Worm (Caenorhabditis elegans) whole organism, L2 larva: ENCODE measurements around the gene F36H1.3.

Source experiments
- C34F6.9 ChIP-seq: fragments of 150-350 bp; optimal IDR thresholded peaks from 2 replicates; lab custom pipeline; 2014; ENCODE audit warnings: missing biosample characterization, missing genetic modification characterization
- R02D3.7 ChIP-seq: fragments of 150-350 bp; optimal IDR thresholded peaks from 2 replicates; lab custom pipeline; 2014; ENCODE audit warnings: missing biosample characterization, missing genetic modification characterization
- Y55F3AM.14 ChIP-seq: fragments of 200-800 bp; sonication (Bioruptor generic); optimal IDR thresholded peaks from 2 replicates; lab custom pipeline; 2018; ENCODE audit warnings: mild to moderate bottlenecking, missing genetic modification characterization, missing compliant biosample characterization
- ZK546.5 ChIP-seq: sonication (generic microtip); optimal IDR thresholded peaks from 2 replicates; lab custom pipeline; 2017; ENCODE audit warnings: missing biosample characterization, missing genetic modification characterization
- aly-2 ChIP-seq: fragments of 150-350 bp; optimal IDR thresholded peaks from 2 replicates; lab custom pipeline; 2014; ENCODE audit warnings: missing biosample characterization, missing genetic modification characterization
- ama-1 ChIP-seq: fragments of 150-350 bp; optimal IDR thresholded peaks from 2 replicates; lab custom pipeline; 2018; ENCODE audit warnings: inconsistent platforms
- blmp-1 ChIP-seq: sonication (generic microtip); optimal IDR thresholded peaks from 2 replicates; lab custom pipeline; 2017; ENCODE audit warnings: missing genetic modification characterization, mild to moderate bottlenecking, missing compliant biosample characterization, antibody characterized with exemption, moderate library complexity; ENCODE audit not compliant: insufficient read depth
- ceh-16 ChIP-seq: fragments of 150-350 bp; optimal IDR thresholded peaks from 2 replicates; lab custom pipeline; 2014; ENCODE audit warnings: missing biosample characterization, missing genetic modification characterization
- crh-2 ChIP-seq: sonication (generic microtip); optimal IDR thresholded peaks from 2 replicates; lab custom pipeline; 2017; ENCODE audit warnings: missing biosample characterization, missing genetic modification characterization
- dmd-4 ChIP-seq: sonication (generic microtip); optimal IDR thresholded peaks from 2 replicates; lab custom pipeline; 2017; ENCODE audit warnings: missing biosample characterization, missing genetic modification characterization
- egl-27 ChIP-seq: sonication (generic microtip); optimal IDR thresholded peaks from 3 replicates; lab custom pipeline; 2017; ENCODE audit warnings: missing biosample characterization, missing genetic modification reagents, missing genetic modification characterization
- elt-1 ChIP-seq: fragments of 150-350 bp; optimal IDR thresholded peaks from 2 replicates; lab custom pipeline; 2014; ENCODE audit warnings: missing biosample characterization, missing genetic modification characterization
- fos-1 ChIP-seq: fragments of 150-350 bp; optimal IDR thresholded peaks from 2 replicates; lab custom pipeline; 2014; ENCODE audit warnings: missing biosample characterization, missing genetic modification characterization
- gmeb-1 ChIP-seq: fragments of 150-350 bp; optimal IDR thresholded peaks from 2 replicates; lab custom pipeline; 2014; ENCODE audit warnings: missing biosample characterization, missing genetic modification characterization
- lin-11 ChIP-seq: fragments of 150-350 bp; sonication (generic microtip); optimal IDR thresholded peaks from 2 replicates; lab custom pipeline; 2014; ENCODE audit warnings: missing biosample characterization, missing genetic modification characterization, inconsistent platforms, mixed read lengths
- lin-39 ChIP-seq: fragments of 150-350 bp; optimal IDR thresholded peaks from 2 replicates; lab custom pipeline; 2014; ENCODE audit warnings: missing biosample characterization, missing genetic modification reagents, missing genetic modification characterization
- lsy-2 ChIP-seq, 2 experiments: fragments of 150-350 bp in 1 of 2; sonication (generic microtip) in 1 of 2; optimal IDR thresholded peaks; 2 replicates each; lab custom pipeline; 2014 to 2017; ENCODE audit warnings: missing biosample characterization in 2 of 2, missing genetic modification characterization in 2 of 2
- mab-5 ChIP-seq: fragments of 150-350 bp; optimal IDR thresholded peaks from 2 replicates; lab custom pipeline; 2014; ENCODE audit warnings: missing biosample characterization, missing genetic modification characterization
- mbf-1 ChIP-seq: sonication (generic microtip); optimal IDR thresholded peaks from 2 replicates; lab custom pipeline; 2017; ENCODE audit warnings: missing biosample characterization, missing genetic modification characterization
- mdl-1 ChIP-seq, 2 experiments: fragments of 150-350 bp in 1 of 2; sonication (generic microtip) in 1 of 2; optimal IDR thresholded peaks; 2 replicates each; lab custom pipeline; 2017; ENCODE audit warnings: missing biosample characterization in 2 of 2, missing genetic modification characterization in 2 of 2
- nhr-10 ChIP-seq: sonication (generic microtip); optimal IDR thresholded peaks from 2 replicates; lab custom pipeline; 2017; ENCODE audit warnings: missing biosample characterization, missing genetic modification characterization
- nhr-11 ChIP-seq: fragments of 150-350 bp; optimal IDR thresholded peaks from 2 replicates; lab custom pipeline; 2014; ENCODE audit warnings: missing biosample characterization, missing genetic modification characterization
- nhr-12 ChIP-seq: fragments of 150-350 bp; optimal IDR thresholded peaks from 2 replicates; lab custom pipeline; 2014; ENCODE audit warnings: missing biosample characterization, missing genetic modification characterization
- nhr-129 ChIP-seq: fragments of 150-350 bp; optimal IDR thresholded peaks from 2 replicates; lab custom pipeline; 2014; ENCODE audit warnings: missing biosample characterization, missing genetic modification characterization
- nhr-23 ChIP-seq: fragments of 150-350 bp; optimal IDR thresholded peaks from 2 replicates; lab custom pipeline; 2014; ENCODE audit warnings: missing biosample characterization, missing genetic modification reagents, missing genetic modification characterization
- nhr-25 ChIP-seq: fragments of 150-350 bp; sonication (generic microtip); optimal IDR thresholded peaks from 3 replicates; lab custom pipeline; 2014; ENCODE audit warnings: missing biosample characterization, missing genetic modification characterization
- nhr-6 ChIP-seq: fragments of 150-350 bp; optimal IDR thresholded peaks from 2 replicates; lab custom pipeline; 2014; ENCODE audit warnings: missing biosample characterization, missing genetic modification characterization
- nhr-77 ChIP-seq: fragments of 150-350 bp; optimal IDR thresholded peaks from 2 replicates; lab custom pipeline; 2014; ENCODE audit warnings: missing biosample characterization, missing genetic modification characterization
- sem-4 ChIP-seq: fragments of 150-350 bp; optimal IDR thresholded peaks from 2 replicates; lab custom pipeline; 2014; ENCODE audit warnings: missing biosample characterization, missing genetic modification reagents, missing genetic modification characterization
- skn-1 ChIP-seq: sonication (generic microtip); optimal IDR thresholded peaks from 2 replicates; lab custom pipeline; 2017; ENCODE audit warnings: missing biosample characterization, missing genetic modification characterization
- sma-3 ChIP-seq: sonication (generic microtip); optimal IDR thresholded peaks from 2 replicates; lab custom pipeline; 2016; ENCODE audit warnings: missing genetic modification reagents, missing genetic modification characterization, missing compliant biosample characterization
- sma-9 ChIP-seq, 2 experiments: fragments of 150-350 bp in 1 of 2; sonication (generic microtip) in 1 of 2; optimal IDR thresholded peaks; 2 replicates each; lab custom pipeline; 2014 to 2016; ENCODE audit warnings: missing genetic modification characterization in 2 of 2, mild to moderate bottlenecking in 1 of 2, missing biosample characterization in 1 of 2, missing compliant biosample characterization in 1 of 2, missing genetic modification reagents in 1 of 2, moderate library complexity in 1 of 2
- snpc-4 ChIP-seq: fragments of 150-350 bp; optimal IDR thresholded peaks from 2 replicates; lab custom pipeline; 2014; ENCODE audit warnings: missing biosample characterization, missing genetic modification characterization
- unc-39 ChIP-seq: fragments of 150-350 bp; optimal IDR thresholded peaks from 2 replicates; lab custom pipeline; 2014; ENCODE audit warnings: missing biosample characterization, missing genetic modification characterization
- unc-55 ChIP-seq: fragments of 150-350 bp; sonication (generic microtip); optimal IDR thresholded peaks from 3 replicates; lab custom pipeline; 2014; ENCODE audit warnings: missing biosample characterization, missing genetic modification reagents, missing genetic modification characterization
- ztf-1 ChIP-seq: fragments of 200-800 bp; sonication (Bioruptor generic); conservative IDR thresholded peaks from 2 replicates; pipeline ENCODE4 v1.3.6; 2022; ENCODE audit warnings: missing genetic modification characterization, missing compliant biosample characterization
- ztf-4 ChIP-seq: fragments of 150-350 bp; optimal IDR thresholded peaks from 2 replicates; lab custom pipeline; 2014; ENCODE audit warnings: missing biosample characterization, missing genetic modification characterization

The F36H1.3 gene

DNA sequence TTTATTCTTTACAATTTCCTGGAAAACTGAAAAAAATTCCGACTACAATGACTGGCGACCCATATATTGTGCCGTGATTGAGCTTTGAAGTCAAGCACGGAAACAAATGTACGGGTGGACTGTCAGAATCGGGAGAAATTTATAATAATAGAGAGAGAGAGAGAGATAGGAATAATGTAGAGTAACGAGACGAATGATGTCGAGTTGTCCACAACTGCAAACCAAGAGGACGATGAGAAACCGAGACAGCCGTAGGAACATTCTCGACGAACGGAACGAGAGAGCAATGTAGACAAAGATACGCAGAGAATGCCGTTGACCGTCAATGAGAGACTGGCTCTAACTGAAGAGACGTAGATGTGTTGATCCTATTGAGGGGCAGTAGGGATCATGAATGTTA, 22.4 kb upstream of the F36H1.3 start (continued):
- TF ChIP-seq lin-39 (tag; lab: Kevin White, UChicago) (no peak), fos-1 (tag; lab: Kevin White, UChicago) (peak; percentile 92), lin-11 (tag; lab: Kevin White, UChicago) (peak; percentile 58), unc-39 (tag; lab: Kevin White, UChicago) (no peak), sem-4 (tag; lab: Kevin White, UChicago) (peak; percentile 89), ama-1 (lab: Kevin White, UChicago) (peak; percentile 97), nhr-12 (tag; lab: Kevin White, UChicago) (no peak), C34F6.9 (tag; lab: Kevin White, UChicago) (peak; percentile 90), nhr-25 (peak; percentile 73), sma-9 (GFP tag; optimal IDR thresholded peaks at IDR 0.05; lab: Kevin White, UChicago) (peak; percentile 90), sma-9 (tag; optimal IDR thresholded peaks at IDR 0.05; lab: Kevin White, UChicago) (no peak), blmp-1 (tag; lab: Kevin White, UChicago) (peak; percentile 30), sma-3 (peak; percentile 89), Y55F3AM.14 (GFP tag; lab: Kevin White, UChicago) (peak; percentile 53), mab-5 (peak; percentile 42), ceh-16 (tag; lab: Kevin White, UChicago) (no peak), R02D3.7 (tag; lab: Kevin White, UChicago) (no peak), nhr-77 (tag; lab: Kevin White, UChicago) (no peak), elt-1 (tag; lab: Kevin White, UChicago) (no peak), ztf-1 (GFP tag; lab: Robert Waterston, UW) (no peak)

- no peak for TF ChIP-seq fos-1 (tag; lab: Kevin White, UChicago)
- no peak for TF ChIP-seq dmd-4 (tag; lab: Kevin White, UChicago)
- no peak for TF ChIP-seq skn-1 (tag; lab: Kevin White, UChicago)
- TF ChIP-seq ztf-4: no peak
- TF ChIP-seq nhr-23 (tag; lab: Kevin White, UChicago): no peak
- TF ChIP-seq ZK546.5: no peak
- TF ChIP-seq gmeb-1 (tag; lab: Kevin White, UChicago): no peak
- no peak for TF ChIP-seq nhr-11 (tag; lab: Kevin White, UChicago)
- TF ChIP-seq sma-9 (GFP tag; optimal IDR thresholded peaks at IDR 0.05; lab: Kevin White, UChicago): peak; percentile 66
- TF ChIP-seq sma-9 (tag; optimal IDR thresholded peaks at IDR 0.05; lab: Kevin White, UChicago): no peak
- TF ChIP-seq snpc-4 (tag; lab: Kevin White, UChicago): no peak
- TF ChIP-seq egl-27: no peak
- peak; percentile 19 for TF ChIP-seq crh-2 (tag; lab: Kevin White, UChicago)
These were observed 20.5 kb upstream of the F36H1.3 start, which contains the start of gene hrg-5 for ce11 chrIV:11029412-11029811. hrg-5 (minus strand) TSS chrIV:11029428.

ce11 chrIV:11030117-11030516, 19.8 kb upstream of the F36H1.3 start:
- TF ChIP-seq ceh-16 (tag; lab: Kevin White, UChicago): no peak
- no peak for TF ChIP-seq mdl-1 (tag; optimal IDR thresholded peaks at IDR 0.05; lab: Kevin White, UChicago)
- no peak for TF ChIP-seq ZK546.5
- TF ChIP-seq unc-55 (GFP tag; lab: Kevin White, UChicago): no peak
- no peak for TF ChIP-seq nhr-12 (tag; lab: Kevin White, UChicago)
- TF ChIP-seq C34F6.9 (tag; lab: Kevin White, UChicago): no peak
- TF ChIP-seq sem-4 (tag; lab: Kevin White, UChicago): no peak
- TF ChIP-seq nhr-10 (tag; lab: Kevin White, UChicago): no peak
- no peak for TF ChIP-seq aly-2
- no peak for TF ChIP-seq lsy-2 (tag; optimal IDR thresholded peaks at IDR 0.05; lab: Kevin White, UChicago)
- TF ChIP-seq unc-39 (tag; lab: Kevin White, UChicago): no peak
- no peak for TF ChIP-seq ztf-1 (GFP tag; lab: Robert Waterston, UW)
- TF ChIP-seq sma-3: no peak
- TF ChIP-seq nhr-11 (tag; lab: Kevin White, UChicago): no peak
- TF ChIP-seq lin-11 (tag; lab: Kevin White, UChicago): no peak
- TF ChIP-seq nhr-129 (tag; lab: Kevin White, UChicago): no peak
- no peak for TF ChIP-seq skn-1 (tag; lab: Kevin White, UChicago)
- no peak for TF ChIP-seq sma-9 (GFP tag; optimal IDR thresholded peaks at IDR 0.05; lab: Kevin White, UChicago)
- TF ChIP-seq sma-9 (tag; optimal IDR thresholded peaks at IDR 0.05; lab: Kevin White, UChicago): no peak
- no peak for TF ChIP-seq mbf-1 (tag; lab: Kevin White, UChicago)
- TF ChIP-seq nhr-6 (tag; lab: Kevin White, UChicago): no peak
- TF ChIP-seq, all 48 proteins: peak for 0
